Fruit fly (Drosophila melanogaster): ENCODE measurements around the gene gammaSnap2.

DNA sequence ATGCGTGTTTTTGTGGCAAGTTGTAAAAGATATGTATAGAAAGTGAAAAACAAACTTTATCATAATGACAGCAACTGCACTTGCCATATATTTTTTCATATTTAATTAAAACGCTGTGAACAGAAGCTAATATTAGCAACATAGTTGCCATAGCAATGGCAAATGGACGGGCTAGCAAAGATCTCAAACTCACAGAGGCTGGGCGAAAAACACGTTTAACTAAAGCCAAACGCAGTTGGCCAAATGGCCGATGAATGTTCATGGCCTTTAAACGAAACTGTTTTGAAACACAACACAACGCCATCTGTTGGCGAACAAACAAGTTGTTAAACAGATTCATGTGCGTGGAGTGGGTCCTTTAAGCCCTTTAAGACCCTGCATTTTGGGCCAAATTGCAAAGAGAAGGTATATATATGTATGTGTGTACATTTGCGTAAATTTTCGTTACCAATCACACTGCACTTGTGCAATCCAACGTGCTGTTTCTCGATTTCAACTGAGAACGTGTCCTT lies 27.2 kb upstream of the gammaSnap2 start:
- TF ChIP-seq CG8632 (GFP tag; optimal IDR thresholded peaks at IDR 0.05), result no peak
- no peak for TF ChIP-seq CG6276 (GFP tag; optimal IDR thresholded peaks at IDR 0.05)
- no peak for TF ChIP-seq OdsH (GFP tag; optimal IDR thresholded peaks at IDR 0.05)
- TF ChIP-seq dsx (GFP tag; optimal IDR thresholded peaks at IDR 0.05; ENCODE audit: poor library complexity, severe bottlenecking), result peak; percentile 81
- TF ChIP-seq CG6854 (GFP tag; optimal IDR thresholded peaks at IDR 0.05), result no peak
- no peak for TF ChIP-seq Sox102F (GFP tag; optimal IDR thresholded peaks at IDR 0.05)
- no peak for TF ChIP-seq eg (GFP tag; IDR thresholded peaks at IDR 0.05)
- TF ChIP-seq CG4318 (GFP tag; optimal IDR thresholded peaks at IDR 0.05), result no peak
- no peak for TF ChIP-seq CG8319 (GFP tag; optimal IDR thresholded peaks at IDR 0.05)
- TF ChIP-seq CG16779 (tag; optimal IDR thresholded peaks at IDR 0.05), result no peak
- no peak for TF ChIP-seq CG7368 (GFP tag; optimal IDR thresholded peaks at IDR 0.05)
- no peak for TF ChIP-seq Hr39 (GFP tag; optimal IDR thresholded peaks at IDR 0.05)
- TF ChIP-seq Smox (GFP tag; optimal IDR thresholded peaks at IDR 0.05), result no peak
- no peak for TF ChIP-seq CG6163 (GFP tag; IDR thresholded peaks at IDR 0.05)

All from whole organism, prepupa.